Fruit fly (Drosophila melanogaster): ENCODE measurements around the gene BBS1.

DNA sequence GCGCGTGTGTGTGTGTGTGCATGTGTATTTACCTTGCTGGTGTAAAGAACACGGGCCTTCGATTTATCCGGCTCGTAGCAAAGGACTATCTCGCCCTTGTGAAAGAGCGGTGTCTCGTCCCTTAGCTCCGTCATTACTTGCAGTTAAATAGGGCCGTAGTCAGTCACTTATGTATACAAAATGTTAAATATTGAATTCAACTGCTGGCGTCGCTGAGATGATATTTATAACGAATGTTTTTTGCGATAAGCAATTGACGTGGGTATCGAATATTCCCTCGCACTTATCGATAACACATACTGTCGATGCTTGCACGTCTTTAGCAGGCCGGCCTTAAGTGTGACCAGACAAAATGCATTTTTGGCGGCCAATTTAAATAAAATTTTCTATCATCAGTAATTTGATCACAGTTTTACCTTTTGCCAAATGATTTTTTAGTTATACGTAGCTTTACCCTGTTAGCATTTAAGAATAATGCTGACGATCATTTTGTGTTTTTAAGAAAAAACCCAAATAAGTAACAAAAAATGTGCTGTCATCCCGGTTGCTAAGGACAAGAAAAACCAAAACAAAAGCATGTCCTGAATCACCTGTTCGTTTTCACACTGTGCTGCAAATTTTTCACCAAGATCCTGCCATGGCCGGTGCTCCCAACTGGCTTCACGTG lies at the start of gene BBS1, which contains the start of gene msl-3:
- TF ChIP-seq CTCF (optimal IDR thresholded peaks at IDR 0.05): no peak
- no peak for TF ChIP-seq CG8478 (optimal IDR thresholded peaks at IDR 0.05)

Data from S2 (cell line).